Fruit fly (Drosophila melanogaster) whole organism: ENCODE data around the gene Karl.

ENCODE experiments used
- CG8478 ChIP-seq: fragments of >200 bp; optimal IDR thresholded peaks from 2 replicates; lab custom pipeline; 2018; ENCODE audit warnings: inconsistent platforms
- EcR ChIP-seq, 2 experiments: fragments of >200 bp; optimal IDR thresholded peaks; 2 replicates each; lab custom pipeline; 2017; ENCODE audit warnings: missing biosample characterization in 2 of 2, missing genetic modification characterization in 2 of 2, missing genetic modification reagents in 2 of 2
- psq ChIP-seq: fragments of >200 bp; optimal IDR thresholded peaks from 2 replicates; lab custom pipeline; 2017

dm6 chrX:11806867-11807747 lies 19.9 kb downstream of the Karl start, which contains the start of gene Hsc70-3:
- TF ChIP-seq psq (lab: Kevin White, UChicago) (no peak), CG8478 (lab: Kevin White, UChicago) (no peak), EcR (GFP tag; optimal IDR thresholded peaks at IDR 0.05; lab: Kevin White, UChicago) (no peak)
